Worm (Caenorhabditis elegans): Measurements from ENCODE around the gene sec-61.G.

sec-61.G gene

DNA sequence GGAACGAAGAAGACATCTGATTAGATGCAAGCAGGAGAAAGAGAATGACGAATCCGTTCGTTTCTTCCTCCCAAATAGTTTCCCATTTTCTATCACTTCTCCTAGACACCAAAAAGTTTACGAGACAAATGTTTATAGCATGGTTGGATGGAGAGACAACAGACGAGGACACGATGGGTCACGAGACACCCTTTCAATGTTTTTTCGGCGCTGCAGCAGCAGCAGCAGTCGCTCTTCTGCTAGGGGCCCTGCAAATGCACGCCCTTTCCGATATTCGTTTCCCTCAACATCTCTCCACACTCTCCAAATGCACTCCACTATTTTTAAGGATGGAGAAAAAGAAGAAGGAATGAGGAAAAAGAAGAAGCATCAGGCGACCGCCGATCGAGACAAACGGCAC lies 38.6 kb downstream of the sec-61.G start:
- TF ChIP-seq saeg-2 (GFP tag; IDR thresholded peaks at IDR 0.05) (peak; percentile 98), dpl-1 (GFP tag; optimal IDR thresholded peaks at IDR 0.05) (peak; percentile 10), lim-7 (GFP tag; IDR thresholded peaks at IDR 0.05) (no peak), F44E2.7 (GFP tag; IDR thresholded peaks at IDR 0.05) (no peak), php-3 (GFP tag; IDR thresholded peaks at IDR 0.05) (0 out of 2 replicates have a peak, but pooled peaks have one; percentile 10), duxl-1 (tag; optimal IDR thresholded peaks at IDR 0.05; ENCODE audit: poor library complexity) (peak; percentile 49), lsy-2 (tag; optimal IDR thresholded peaks at IDR 0.05) (peak; percentile 59 to 67), ceh-44 (GFP tag; IDR thresholded peaks at IDR 0.05) (no peak), fkh-10 (GFP tag; optimal IDR thresholded peaks at IDR 0.05) (peak; percentile 45), mdl-1 (tag; optimal IDR thresholded peaks at IDR 0.05) (peak; percentile 53 to 82), mxl-3 (GFP tag; optimal IDR thresholded peaks at IDR 0.05) (peak; percentile 47), dve-1 (tag; optimal IDR thresholded peaks at IDR 0.05; ENCODE audit: insufficient read depth) (peak; percentile 34), unc-39 (tag; optimal IDR thresholded peaks at IDR 0.05) (no peak), aha-1 (tag) (peak; percentile 96), dmd-9 (GFP tag; IDR thresholded peaks at IDR 0.05) (0 out of 2 replicates have a peak, but pooled peaks have one; percentile 13), nhr-237 (tag; optimal IDR thresholded peaks at IDR 0.05) (no peak), nhr-77 (tag; optimal IDR thresholded peaks at IDR 0.05) (no peak), pha-4 (GFP tag; IDR thresholded peaks at IDR 0.05) (peak; percentile 62; the same call in 1 of the 2 replicates), pha-4 (tag; optimal IDR thresholded peaks at IDR 0.05) (no peak), skn-1 (tag; optimal IDR thresholded peaks at IDR 0.05) (no peak), zfp-2 (tag; optimal IDR thresholded peaks at IDR 0.05) (no peak), nhr-28 (tag; optimal IDR thresholded peaks at IDR 0.05) (no peak), spr-3 (GFP tag; optimal IDR thresholded peaks at IDR 0.05) (no peak), ceh-32 (tag; optimal IDR thresholded peaks at IDR 0.05; ENCODE audit: poor library complexity) (peak; percentile 34), hlh-11 (tag; optimal IDR thresholded peaks at IDR 0.05) (peak; percentile 92), hif-1 (tag; optimal IDR thresholded peaks at IDR 0.05) (peak in 1 of 2 experiments; percentile 63), lir-3 (tag; optimal IDR thresholded peaks at IDR 0.05) (no peak), spr-1 (tag; optimal IDR thresholded peaks at IDR 0.05) (no peak), hlh-30 (tag; optimal IDR thresholded peaks at IDR 0.05; ENCODE audit: insufficient read depth) (peak; percentile 84), dmd-6 (GFP tag; IDR thresholded peaks at IDR 0.05) (peak; percentile 87), lin-38 (GFP tag; IDR thresholded peaks at IDR 0.05) (peak; percentile 14; the same call in 1 of the 2 replicates), vab-7 (GFP tag; IDR thresholded peaks at IDR 0.05) (peak; percentile 44), daf-16 (GFP tag; optimal IDR thresholded peaks at IDR 0.05) (peak in 1 of 2 experiments; percentile 92), daf-16 (tag; optimal IDR thresholded peaks at IDR 0.05) (peak; percentile 16), madf-9 (GFP tag; conservative IDR thresholded peaks at IDR 0.05) (no peak), F37D6.2 (tag; optimal IDR thresholded peaks at IDR 0.05) (peak; percentile 54), daf-12 (tag; optimal IDR thresholded peaks at IDR 0.05) (no peak), rbr-2 (tag; optimal IDR thresholded peaks at IDR 0.05) (peak; percentile 70), daf-8 (GFP tag; IDR thresholded peaks at IDR 0.05) (no peak), nhr-11 (tag; optimal IDR thresholded peaks at IDR 0.05) (peak; percentile 74), nhr-76 (tag; optimal IDR thresholded peaks at IDR 0.05) (peak; percentile 25), ctbp-1 (GFP tag; IDR thresholded peaks at IDR 0.05) (peak; percentile 85), snpc-1.2 (GFP tag; IDR thresholded peaks at IDR 0.05) (no peak), fos-1 (tag; optimal IDR thresholded peaks at IDR 0.05) (peak; percentile 30), egl-27 (tag; optimal IDR thresholded peaks at IDR 0.05) (no peak), T26A8.4 (GFP tag; IDR thresholded peaks at IDR 0.05) (no peak), snpc-4 (tag; optimal IDR thresholded peaks at IDR 0.05) (no peak), sdz-12 (GFP tag; optimal IDR thresholded peaks at IDR 0.05) (peak; percentile 36), D1046.2 (GFP tag; IDR thresholded peaks at IDR 0.05) (no peak), mep-1 (tag; optimal IDR thresholded peaks at IDR 0.05) (peak; percentile 81), nhr-102 (tag; optimal IDR thresholded peaks at IDR 0.05) (no peak), nhr-42 (GFP tag; IDR thresholded peaks at IDR 0.05) (no peak)
